Worm (Caenorhabditis elegans) whole organism, L2 larva: ENCODE data around the gene txt-3.

Experiments used
- C34F6.9 ChIP-seq: fragments of 150-350 bp; optimal IDR thresholded peaks from 2 replicates; lab custom pipeline; 2014; ENCODE audit warnings: missing biosample characterization, missing genetic modification characterization
- Y55F3AM.14 ChIP-seq: fragments of 200-800 bp; sonication (Bioruptor generic); optimal IDR thresholded peaks from 2 replicates; lab custom pipeline; 2018; ENCODE audit warnings: mild to moderate bottlenecking, missing genetic modification characterization, missing compliant biosample characterization
- aly-2 ChIP-seq: fragments of 150-350 bp; optimal IDR thresholded peaks from 2 replicates; lab custom pipeline; 2014; ENCODE audit warnings: missing biosample characterization, missing genetic modification characterization
- ama-1 ChIP-seq: fragments of 150-350 bp; optimal IDR thresholded peaks from 2 replicates; lab custom pipeline; 2018; ENCODE audit warnings: inconsistent platforms
- blmp-1 ChIP-seq: sonication (generic microtip); optimal IDR thresholded peaks from 2 replicates; lab custom pipeline; 2017; ENCODE audit warnings: missing genetic modification characterization, mild to moderate bottlenecking, missing compliant biosample characterization, antibody characterized with exemption, moderate library complexity; ENCODE audit not compliant: insufficient read depth
- ceh-16 ChIP-seq: fragments of 150-350 bp; optimal IDR thresholded peaks from 2 replicates; lab custom pipeline; 2014; ENCODE audit warnings: missing biosample characterization, missing genetic modification characterization
- ceh-82 ChIP-seq: fragments of 150-350 bp; optimal IDR thresholded peaks from 2 replicates; lab custom pipeline; 2014; ENCODE audit warnings: missing biosample characterization, missing genetic modification characterization
- crh-2 ChIP-seq: sonication (generic microtip); optimal IDR thresholded peaks from 2 replicates; lab custom pipeline; 2017; ENCODE audit warnings: missing biosample characterization, missing genetic modification characterization
- dmd-4 ChIP-seq: sonication (generic microtip); optimal IDR thresholded peaks from 2 replicates; lab custom pipeline; 2017; ENCODE audit warnings: missing biosample characterization, missing genetic modification characterization
- egl-27 ChIP-seq: sonication (generic microtip); optimal IDR thresholded peaks from 3 replicates; lab custom pipeline; 2017; ENCODE audit warnings: missing biosample characterization, missing genetic modification reagents, missing genetic modification characterization
- elt-1 ChIP-seq: fragments of 150-350 bp; optimal IDR thresholded peaks from 2 replicates; lab custom pipeline; 2014; ENCODE audit warnings: missing biosample characterization, missing genetic modification characterization
- elt-3 ChIP-seq: sonication (generic microtip); optimal IDR thresholded peaks from 2 replicates; lab custom pipeline; 2017; ENCODE audit warnings: missing biosample characterization, missing genetic modification characterization
- fos-1 ChIP-seq: fragments of 150-350 bp; optimal IDR thresholded peaks from 2 replicates; lab custom pipeline; 2014; ENCODE audit warnings: missing biosample characterization, missing genetic modification characterization
- gmeb-1 ChIP-seq: fragments of 150-350 bp; optimal IDR thresholded peaks from 2 replicates; lab custom pipeline; 2014; ENCODE audit warnings: missing biosample characterization, missing genetic modification characterization
- lin-11 ChIP-seq: fragments of 150-350 bp; sonication (generic microtip); optimal IDR thresholded peaks from 2 replicates; lab custom pipeline; 2014; ENCODE audit warnings: missing biosample characterization, missing genetic modification characterization, inconsistent platforms, mixed read lengths
- lin-13 ChIP-seq: fragments of 150-350 bp; optimal IDR thresholded peaks from 2 replicates; lab custom pipeline; 2014; ENCODE audit warnings: missing biosample characterization, missing genetic modification reagents, missing genetic modification characterization
- mab-5 ChIP-seq: fragments of 150-350 bp; optimal IDR thresholded peaks from 2 replicates; lab custom pipeline; 2014; ENCODE audit warnings: missing biosample characterization, missing genetic modification characterization
- mbf-1 ChIP-seq: sonication (generic microtip); optimal IDR thresholded peaks from 2 replicates; lab custom pipeline; 2017; ENCODE audit warnings: missing biosample characterization, missing genetic modification characterization
- mdl-1 ChIP-seq, 2 experiments: fragments of 150-350 bp in 1 of 2; sonication (generic microtip) in 1 of 2; optimal IDR thresholded peaks; 2 replicates each; lab custom pipeline; 2017; ENCODE audit warnings: missing biosample characterization in 2 of 2, missing genetic modification characterization in 2 of 2
- nhr-10 ChIP-seq: sonication (generic microtip); optimal IDR thresholded peaks from 2 replicates; lab custom pipeline; 2017; ENCODE audit warnings: missing biosample characterization, missing genetic modification characterization
- nhr-21 ChIP-seq: fragments of 150-350 bp; optimal IDR thresholded peaks from 2 replicates; lab custom pipeline; 2014; ENCODE audit warnings: missing biosample characterization, missing genetic modification characterization
- nhr-23 ChIP-seq: fragments of 150-350 bp; optimal IDR thresholded peaks from 2 replicates; lab custom pipeline; 2014; ENCODE audit warnings: missing biosample characterization, missing genetic modification reagents, missing genetic modification characterization
- nhr-237 ChIP-seq: fragments of 150-350 bp; optimal IDR thresholded peaks from 2 replicates; lab custom pipeline; 2014; ENCODE audit warnings: missing biosample characterization, missing genetic modification characterization
- nhr-25 ChIP-seq: fragments of 150-350 bp; sonication (generic microtip); optimal IDR thresholded peaks from 3 replicates; lab custom pipeline; 2014; ENCODE audit warnings: missing biosample characterization, missing genetic modification characterization
- nhr-77 ChIP-seq: fragments of 150-350 bp; optimal IDR thresholded peaks from 2 replicates; lab custom pipeline; 2014; ENCODE audit warnings: missing biosample characterization, missing genetic modification characterization
- peb-1 ChIP-seq: fragments of 150-350 bp; optimal IDR thresholded peaks from 2 replicates; lab custom pipeline; 2014; ENCODE audit warnings: missing biosample characterization, missing genetic modification characterization
- skn-1 ChIP-seq: sonication (generic microtip); optimal IDR thresholded peaks from 2 replicates; lab custom pipeline; 2017; ENCODE audit warnings: missing biosample characterization, missing genetic modification characterization
- sma-3 ChIP-seq: sonication (generic microtip); optimal IDR thresholded peaks from 2 replicates; lab custom pipeline; 2016; ENCODE audit warnings: missing genetic modification reagents, missing genetic modification characterization, missing compliant biosample characterization
- sma-9 ChIP-seq, 2 experiments: fragments of 150-350 bp in 1 of 2; sonication (generic microtip) in 1 of 2; optimal IDR thresholded peaks; 2 replicates each; lab custom pipeline; 2014 to 2016; ENCODE audit warnings: missing genetic modification characterization in 2 of 2, mild to moderate bottlenecking in 1 of 2, missing biosample characterization in 1 of 2, missing compliant biosample characterization in 1 of 2, missing genetic modification reagents in 1 of 2, moderate library complexity in 1 of 2
- snpc-4 ChIP-seq: fragments of 150-350 bp; optimal IDR thresholded peaks from 2 replicates; lab custom pipeline; 2014; ENCODE audit warnings: missing biosample characterization, missing genetic modification characterization
- unc-39 ChIP-seq: fragments of 150-350 bp; optimal IDR thresholded peaks from 2 replicates; lab custom pipeline; 2014; ENCODE audit warnings: missing biosample characterization, missing genetic modification characterization
- unc-55 ChIP-seq: fragments of 150-350 bp; sonication (generic microtip); optimal IDR thresholded peaks from 3 replicates; lab custom pipeline; 2014; ENCODE audit warnings: missing biosample characterization, missing genetic modification reagents, missing genetic modification characterization
- unc-62 ChIP-seq: fragments of 150-350 bp; optimal IDR thresholded peaks from 2 replicates; lab custom pipeline; 2014; ENCODE audit warnings: missing biosample characterization, missing genetic modification reagents, missing genetic modification characterization
- zag-1 ChIP-seq: fragments of 150-350 bp; optimal IDR thresholded peaks from 2 replicates; lab custom pipeline; 2014; ENCODE audit warnings: missing biosample characterization, missing genetic modification characterization
- ztf-1 ChIP-seq: fragments of 200-800 bp; sonication (Bioruptor generic); conservative IDR thresholded peaks from 2 replicates; pipeline ENCODE4 v1.3.6; 2022; ENCODE audit warnings: missing genetic modification characterization, missing compliant biosample characterization
- ztf-4 ChIP-seq: fragments of 150-350 bp; optimal IDR thresholded peaks from 2 replicates; lab custom pipeline; 2014; ENCODE audit warnings: missing biosample characterization, missing genetic modification characterization

txt-3 gene

DNA sequence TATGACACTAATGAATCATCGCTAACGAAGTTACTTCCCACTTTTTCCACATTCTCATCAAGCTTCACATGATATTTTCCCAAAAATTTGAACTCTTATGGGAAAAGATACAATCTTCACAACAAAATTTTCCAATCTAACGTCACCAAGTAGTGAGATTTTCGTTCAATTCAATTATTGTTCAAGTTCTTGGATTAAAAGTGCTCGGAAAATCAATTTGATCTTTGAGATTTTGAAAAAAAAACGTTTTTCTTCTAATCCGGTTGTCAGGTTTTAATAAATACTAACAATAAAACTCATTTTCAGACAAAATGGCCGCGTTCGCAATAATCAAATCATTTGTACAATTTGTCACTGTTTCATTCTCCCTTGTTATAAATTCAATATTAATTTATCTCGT, 29.7 kb upstream of the txt-3 start, which contains the start of gene str-153:
TSS of gene str-153 (plus strand) at position 301 of the 400 bp plus-strand sequence.
- TF ChIP-seq dmd-4 (no peak), ztf-1 (GFP tag; lab: Robert Waterston, UW) (no peak), nhr-237 (tag; lab: Kevin White, UChicago) (no peak), mab-5 (tag; lab: Kevin White, UChicago) (no peak), zag-1 (tag; lab: Kevin White, UChicago) (no peak), nhr-25 (tag; lab: Kevin White, UChicago) (no peak), peb-1 (tag; lab: Kevin White, UChicago) (no peak), egl-27 (tag; lab: Kevin White, UChicago) (no peak), unc-39 (tag; lab: Kevin White, UChicago) (no peak), sma-9 (GFP tag; optimal IDR thresholded peaks at IDR 0.05; lab: Kevin White, UChicago) (no peak), sma-9 (tag; optimal IDR thresholded peaks at IDR 0.05; lab: Kevin White, UChicago) (no peak), ceh-82 (tag; lab: Kevin White, UChicago) (no peak)

DNA sequence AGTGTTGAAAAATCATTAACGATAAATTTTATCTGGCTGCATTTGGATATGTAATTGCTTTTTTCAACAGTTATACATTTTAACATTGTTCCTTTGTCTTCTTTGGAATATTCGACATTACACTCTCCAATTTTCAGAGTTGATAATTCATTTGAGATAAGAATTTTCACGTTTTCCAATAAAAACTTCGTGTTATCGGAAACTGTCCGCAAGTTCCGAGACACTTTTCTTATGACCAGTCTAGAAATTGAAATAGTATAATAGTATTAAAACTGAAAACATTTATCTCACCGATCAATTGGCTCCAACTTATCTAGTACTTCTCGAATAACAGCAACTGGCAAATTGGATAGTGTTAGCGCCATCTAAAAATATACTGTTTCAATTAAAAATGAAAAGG, 26.1 kb upstream of the txt-3 start, which contains the start of gene fbxa-86:
TSS of gene fbxa-86 (minus strand) at position 367 of the 400 bp plus-strand sequence.
- TF ChIP-seq nhr-21 (tag; lab: Kevin White, UChicago) (no peak), lin-11 (tag; lab: Kevin White, UChicago) (no peak), fos-1 (tag; lab: Kevin White, UChicago) (peak; percentile 69)

- TF ChIP-seq snpc-4 (tag; lab: Kevin White, UChicago) (no peak), crh-2 (tag; lab: Kevin White, UChicago) (no peak), nhr-237 (tag; lab: Kevin White, UChicago) (no peak), ama-1 (no peak), nhr-25 (tag; lab: Kevin White, UChicago) (no peak), nhr-21 (tag; lab: Kevin White, UChicago) (no peak), ceh-16 (tag; lab: Kevin White, UChicago) (no peak), blmp-1 (tag; lab: Kevin White, UChicago) (no peak), sma-3 (GFP tag; lab: Kevin White, UChicago) (no peak), elt-1 (tag; lab: Kevin White, UChicago) (no peak), lin-13 (no peak), ceh-82 (tag; lab: Kevin White, UChicago) (no peak), C34F6.9 (tag; lab: Kevin White, UChicago) (no peak), elt-3 (tag; lab: Kevin White, UChicago) (no peak)
Observed at ce11 chrIV:4938664-4939063, 25.1 kb upstream of the txt-3 start, which contains the start of gene str-168. str-168 (plus strand) TSS chrIV:4938964.

ce11 chrIV:4941681-4942080, 22.1 kb upstream of the txt-3 start, which contains the start of gene Y9C9A.5:
Y9C9A.5 (plus strand) TSS chrIV:4941981.
- TF ChIP-seq ztf-4 (tag; lab: Kevin White, UChicago) (no peak), mdl-1 (tag; optimal IDR thresholded peaks at IDR 0.05; lab: Kevin White, UChicago) (no peak), skn-1 (tag; lab: Kevin White, UChicago) (no peak), ama-1 (no peak), elt-1 (tag; lab: Kevin White, UChicago) (no peak), unc-55 (GFP tag; lab: Kevin White, UChicago) (no peak), aly-2 (tag; lab: Kevin White, UChicago) (no peak), gmeb-1 (tag; lab: Kevin White, UChicago) (no peak), mbf-1 (tag; lab: Kevin White, UChicago) (no peak), nhr-23 (tag; lab: Kevin White, UChicago) (no peak), Y55F3AM.14 (GFP tag; lab: Kevin White, UChicago) (no peak), peb-1 (tag; lab: Kevin White, UChicago) (no peak), unc-62 (GFP tag; lab: Kevin White, UChicago) (no peak), nhr-10 (tag; lab: Kevin White, UChicago) (no peak), nhr-77 (tag; lab: Kevin White, UChicago) (no peak), crh-2 (tag; lab: Kevin White, UChicago) (no peak), lin-11 (tag; lab: Kevin White, UChicago) (no peak)
